Fruit fly (Drosophila melanogaster): ENCODE measurements around the gene Raf.

Gene Raf

dm6 chrX:2262511-2262910, 32.8 kb upstream of the Raf start, which contains the start of the genes temp and CG3071 (continued):
- TF ChIP-seq crc (GFP tag; optimal IDR thresholded peaks at IDR 0.05) (peak; percentile 23), sqz (GFP tag; optimal IDR thresholded peaks at IDR 0.05) (peak; percentile 37), Opbp (GFP tag; IDR thresholded peaks at IDR 0.05; ENCODE audit: partially characterized antibody) (no peak), al (GFP tag; IDR thresholded peaks at IDR 0.05) (peak; percentile 55; the same call in 1 of the 2 replicates), CG16863 (GFP tag; optimal IDR thresholded peaks at IDR 0.05) (peak; percentile 61), ems (GFP tag; optimal IDR thresholded peaks at IDR 0.05) (peak; percentile 34), Aef1 (GFP tag; IDR thresholded peaks at IDR 0.05) (0 out of 3 replicates have a peak, but pooled peaks have one; percentile 19), CG12659 (GFP tag; optimal IDR thresholded peaks at IDR 0.05) (peak; percentile 69), Atf3 (GFP tag; optimal IDR thresholded peaks at IDR 0.05) (peak; percentile 36), vfl (GFP tag; optimal IDR thresholded peaks at IDR 0.05) (peak; percentile 54), CG2875 (GFP tag; optimal IDR thresholded peaks at IDR 0.05) (no peak), CG10274 (GFP tag; optimal IDR thresholded peaks at IDR 0.05) (no peak), E2f1 (GFP tag; IDR thresholded peaks at IDR 0.05) (peak; percentile 49; the same call in 1 of the 2 replicates), Oli (tag; optimal IDR thresholded peaks at IDR 0.05) (peak; percentile 61), trem (tag; optimal IDR thresholded peaks at IDR 0.05) (peak; percentile 51), Side (GFP tag; optimal IDR thresholded peaks at IDR 0.05) (peak; percentile 49), trh (GFP tag; optimal IDR thresholded peaks at IDR 0.05) (peak; percentile 20), lola (GFP tag; optimal IDR thresholded peaks at IDR 0.05) (peak in 1 of 3 experiments; percentile 70), BEAF-32 (GFP tag; optimal IDR thresholded peaks at IDR 0.05) (peak; percentile 58), cg (GFP tag; optimal IDR thresholded peaks at IDR 0.05) (no peak), dpn (GFP tag; optimal IDR thresholded peaks at IDR 0.05) (peak; percentile 42 to 62), CG12155 (GFP tag; optimal IDR thresholded peaks at IDR 0.05) (peak; percentile 65), Rx (GFP tag; IDR thresholded peaks at IDR 0.05) (no peak), CG30431 (GFP tag; optimal IDR thresholded peaks at IDR 0.05) (peak; percentile 19), ab (GFP tag; optimal IDR thresholded peaks at IDR 0.05) (no peak), Elba2 (GFP tag; optimal IDR thresholded peaks at IDR 0.05) (peak; percentile 48), CG2712 (tag; optimal IDR thresholded peaks at IDR 0.05) (peak; percentile 72), Fer1 (GFP tag; optimal IDR thresholded peaks at IDR 0.05) (peak; percentile 63), dmrt11E (tag; optimal IDR thresholded peaks at IDR 0.05) (peak; percentile 54), MBD-R2 (GFP tag; IDR thresholded peaks at IDR 0.05) (peak; percentile 76), ranshi (GFP tag; IDR thresholded peaks at IDR 0.05) (no peak), pho (GFP tag; optimal IDR thresholded peaks at IDR 0.05) (peak; percentile 68), Rfx (GFP tag; IDR thresholded peaks at IDR 0.05) (peak; percentile 66; the same call in 1 of the 2 replicates), CG11723 (GFP tag; optimal IDR thresholded peaks at IDR 0.05) (peak; percentile 36), CG10543 (GFP tag; optimal IDR thresholded peaks at IDR 0.05) (peak; percentile 79), pan (optimal IDR thresholded peaks at IDR 0.05) (no peak), pan (GFP tag; optimal IDR thresholded peaks at IDR 0.05 in 1 of 2, IDR thresholded peaks at IDR 0.05 in 1 of 2) (peak in 1 of 2 experiments; percentile 39), Gug (GFP tag; IDR thresholded peaks at IDR 0.05) (peak; percentile 54; the same call in 2 of the 4 replicates), CG14441 (GFP tag; IDR thresholded peaks at IDR 0.05) (peak; percentile 45; the same call in 1 of the 2 replicates), CG10979 (tag; optimal IDR thresholded peaks at IDR 0.05) (peak; percentile 55), CG13296 (GFP tag; optimal IDR thresholded peaks at IDR 0.05) (peak; percentile 45), sens (GFP tag) (peak; percentile 95), CG2120 (GFP tag; optimal IDR thresholded peaks at IDR 0.05) (peak; percentile 88), CG14667 (GFP tag; IDR thresholded peaks at IDR 0.05) (no peak), bcd (GFP tag; optimal IDR thresholded peaks at IDR 0.05) (peak; percentile 63), CG8478 (optimal IDR thresholded peaks at IDR 0.05) (no peak), YL-1 (GFP tag; optimal IDR thresholded peaks at IDR 0.05) (peak; percentile 79), Bteb2 (GFP tag; optimal IDR thresholded peaks at IDR 0.05) (peak; percentile 21), CG15514 (GFP tag; optimal IDR thresholded peaks at IDR 0.05) (peak; percentile 68), hkb (optimal IDR thresholded peaks at IDR 0.05) (peak; percentile 81), hkb (GFP tag; IDR thresholded peaks at IDR 0.05) (no peak), sug (tag; optimal IDR thresholded peaks at IDR 0.05) (peak; percentile 84)
